Fruit fly (Drosophila melanogaster) whole organism, embryonic: Measurements from ENCODE around the gene CG7564.

Experiments
- CrebB ChIP-seq: fragments of 200-800 bp; sonication (Bioruptor generic); optimal IDR thresholded peaks from 3 replicates; lab custom pipeline; 2018; ENCODE audit warnings: missing biosample characterization, mild to moderate bottlenecking, missing genetic modification characterization
- Dad ChIP-seq: fragments of 200-800 bp; sonication (Bioruptor generic); optimal IDR thresholded peaks from 3 replicates; lab custom pipeline; 2016; ENCODE audit warnings: missing biosample characterization, missing genetic modification characterization
- Hr39 ChIP-seq: fragments of >200 bp; optimal IDR thresholded peaks from 2 replicates; lab custom pipeline; 2017
- esg ChIP-seq: fragments of 200-800 bp; sonication (Bioruptor generic); conservative IDR thresholded peaks from 2 replicates; pipeline ENCODE4 v1.3.6; 2022; ENCODE audit warnings: missing biosample characterization, missing genetic modification characterization
- otp ChIP-seq: fragments of 200-800 bp; sonication (Bioruptor generic); IDR thresholded peaks from 3 replicates; pipeline ENCODE4, ENCODE4 v1.3.6; 2022; ENCODE audit warnings: missing biosample characterization, missing genetic modification characterization

DNA sequence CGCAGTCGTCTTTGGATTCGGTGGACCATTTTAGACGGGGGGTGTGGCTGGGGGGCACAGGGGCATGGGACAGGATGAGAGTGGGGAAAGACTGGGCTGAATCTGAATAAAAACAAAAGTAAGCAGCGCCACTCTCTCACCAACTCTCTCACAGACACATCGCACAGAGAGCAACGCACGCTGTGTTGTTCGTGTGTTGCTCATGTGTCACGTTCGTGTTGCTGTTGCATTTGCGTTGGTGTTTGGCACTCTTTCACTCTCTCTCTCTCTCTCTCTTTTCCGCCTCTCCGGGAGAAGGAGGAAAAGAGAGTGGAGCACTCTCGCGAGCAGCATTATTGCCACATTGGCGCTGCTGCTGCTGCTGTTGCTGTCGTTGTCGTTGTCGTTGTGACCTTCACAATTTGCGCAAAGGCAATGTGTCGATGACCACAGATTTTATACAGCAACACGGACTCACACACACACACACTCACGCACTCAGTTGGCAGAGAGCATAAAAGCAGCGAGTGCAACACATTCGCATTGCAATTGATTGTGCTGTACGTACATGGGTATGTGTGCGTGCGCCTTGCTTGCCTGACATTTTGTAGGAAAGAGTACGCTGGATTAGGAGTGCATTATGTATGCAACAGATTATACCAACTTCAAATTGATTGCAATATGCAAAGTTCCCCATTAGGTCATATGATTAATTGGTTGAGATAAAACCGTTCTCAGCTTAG is 49.6 kb downstream of the CG7564 start:
- TF ChIP-seq Dad (GFP tag; lab: Kevin White, UChicago) (no peak), otp (no peak), CrebB (peak; percentile 17), Hr39 (no peak), esg (GFP tag; lab: Robert Waterston, UW) (no peak)
